Worm (Caenorhabditis elegans): ENCODE data around the gene Y43E12A.3.
"Not testable (repeated sequence)": the region's sequence is repeated elsewhere in the genome, so short reads cannot be mapped to it uniquely, and the experiment has no call there.

Gene Y43E12A.3

ce11 chrIV:10954955-10955354, 32.7 kb upstream of the Y43E12A.3 start, which contains the start of gene Y69E1A.4:
Gene Y69E1A.4 (plus strand): TSS chrIV:10955255.
- TF ChIP-seq fkh-8 (tag; optimal IDR thresholded peaks at IDR 0.05); nhr-28 (tag; optimal IDR thresholded peaks at IDR 0.05); hlh-17 (GFP tag; optimal IDR thresholded peaks at IDR 0.05; ENCODE audit: borderline replicate concordance): not testable (repeated sequence)

- no peak for TF ChIP-seq sox-4 (tag; optimal IDR thresholded peaks at IDR 0.05)
- no peak for TF ChIP-seq isw-1 (GFP tag; IDR thresholded peaks at IDR 0.05)
- no peak for TF ChIP-seq jun-1 (tag; optimal IDR thresholded peaks at IDR 0.05)
- TF ChIP-seq elt-3 (tag; optimal IDR thresholded peaks at IDR 0.05): no peak
- no peak for TF ChIP-seq fos-1 (tag; optimal IDR thresholded peaks at IDR 0.05)
- TF ChIP-seq ceh-90 (tag; optimal IDR thresholded peaks at IDR 0.05): no peak
- TF ChIP-seq aha-1 (tag; optimal IDR thresholded peaks at IDR 0.05): no peak
- no peak for TF ChIP-seq ceh-8 (GFP tag; optimal IDR thresholded peaks at IDR 0.05)
- no peak for TF ChIP-seq dsc-1 (tag; optimal IDR thresholded peaks at IDR 0.05)
- TF ChIP-seq unc-30 (tag; optimal IDR thresholded peaks at IDR 0.05): no peak
- no peak for TF ChIP-seq nhr-237 (tag; optimal IDR thresholded peaks at IDR 0.05)
- no peak for TF ChIP-seq elt-2 (tag; optimal IDR thresholded peaks at IDR 0.05)
- TF ChIP-seq ztf-11 (tag; optimal IDR thresholded peaks at IDR 0.05): no peak
- no peak for TF ChIP-seq efl-1 (optimal IDR thresholded peaks at IDR 0.05)
- peak in 1 of 2 experiments; percentile 81 for TF ChIP-seq efl-1 (GFP tag; optimal IDR thresholded peaks at IDR 0.05 in 1 of 2)
- no peak for TF ChIP-seq unc-86 (tag; optimal IDR thresholded peaks at IDR 0.05)
- TF ChIP-seq nhr-77 (tag; optimal IDR thresholded peaks at IDR 0.05): no peak
- peak; percentile 72 for TF ChIP-seq lin-14 (GFP tag; optimal IDR thresholded peaks at IDR 0.05)
- TF ChIP-seq nhr-11 (tag; optimal IDR thresholded peaks at IDR 0.05): no peak
- no peak for TF ChIP-seq sptf-1 (tag; optimal IDR thresholded peaks at IDR 0.05)
- TF ChIP-seq rnt-1 (tag; optimal IDR thresholded peaks at IDR 0.05): peak; percentile 62
- no peak for TF ChIP-seq C34B4.2 (tag; optimal IDR thresholded peaks at IDR 0.05)
- no peak for TF ChIP-seq blmp-1 (tag; optimal IDR thresholded peaks at IDR 0.05)
Measured at ce11 chrIV:10957583-10958229, 30.0 kb upstream of the Y43E12A.3 start, which contains the start of gene Y69E1A.5. Gene Y69E1A.5 (minus strand): TSS chrIV:10957655.

- TF ChIP-seq swsn-7 (tag; optimal IDR thresholded peaks at IDR 0.05) (no peak), hlh-17 (GFP tag; optimal IDR thresholded peaks at IDR 0.05; ENCODE audit: borderline replicate concordance) (no peak), nhr-28 (tag; optimal IDR thresholded peaks at IDR 0.05) (no peak), skn-1 (tag; optimal IDR thresholded peaks at IDR 0.05) (no peak), nhr-76 (tag; optimal IDR thresholded peaks at IDR 0.05) (no peak), hpl-2 (GFP tag; optimal IDR thresholded peaks at IDR 0.05) (no peak), alr-1 (tag; optimal IDR thresholded peaks at IDR 0.05; ENCODE audit: borderline replicate concordance) (no peak), rnt-1 (tag; optimal IDR thresholded peaks at IDR 0.05) (peak; percentile 41), nhr-71 (tag; optimal IDR thresholded peaks at IDR 0.05) (no peak), lin-14 (GFP tag; optimal IDR thresholded peaks at IDR 0.05) (peak; percentile 51), nhr-84 (tag; optimal IDR thresholded peaks at IDR 0.05) (no peak), ceh-88 (GFP tag; IDR thresholded peaks at IDR 0.05) (no peak), F16B12.6 (tag; optimal IDR thresholded peaks at IDR 0.05) (no peak)
Measured at ce11 chrIV:10958230-10958588, 29.5 kb upstream of the Y43E12A.3 start, which contains the start of gene sri-19. Gene sri-19 (plus strand): TSS chrIV:10958372.

- TF ChIP-seq fos-1 (tag; optimal IDR thresholded peaks at IDR 0.05) (no peak), nhr-90 (tag; optimal IDR thresholded peaks at IDR 0.05; ENCODE audit: poor library complexity) (no peak), sox-4 (tag; optimal IDR thresholded peaks at IDR 0.05) (no peak), lin-35 (GFP tag; optimal IDR thresholded peaks at IDR 0.05) (peak in 1 of 2 experiments; percentile 39), C16A3.4 (tag; optimal IDR thresholded peaks at IDR 0.05) (no peak), snpc-4 (tag; optimal IDR thresholded peaks at IDR 0.05) (no peak), nhr-76 (tag; optimal IDR thresholded peaks at IDR 0.05) (no peak), nhr-20 (tag; optimal IDR thresholded peaks at IDR 0.05) (peak; percentile 2), elt-2 (tag; optimal IDR thresholded peaks at IDR 0.05) (peak; percentile 86), vab-15 (tag; optimal IDR thresholded peaks at IDR 0.05) (no peak), ceh-63 (GFP tag; optimal IDR thresholded peaks at IDR 0.05) (no peak), ama-1 (optimal IDR thresholded peaks at IDR 0.05) (no peak), pqm-1 (tag; optimal IDR thresholded peaks at IDR 0.05) (no peak), mep-1 (tag; optimal IDR thresholded peaks at IDR 0.05) (no peak), hlh-4 (tag; optimal IDR thresholded peaks at IDR 0.05) (no peak), fkh-4 (tag; optimal IDR thresholded peaks at IDR 0.05; ENCODE audit: borderline replicate concordance) (no peak), mef-2 (tag; optimal IDR thresholded peaks at IDR 0.05) (no peak), efl-1 (optimal IDR thresholded peaks at IDR 0.05) (no peak), efl-1 (GFP tag; optimal IDR thresholded peaks at IDR 0.05 in 1 of 2) (peak in 1 of 2 experiments; percentile 16), aly-2 (tag; optimal IDR thresholded peaks at IDR 0.05) (no peak)
Measured at ce11 chrIV:10964688-10965087, 23.0 kb upstream of the Y43E12A.3 start.

All from whole organism, L1 larva.